Worm (Caenorhabditis elegans): ENCODE data around the gene nhr-84.
"Not testable (repeated sequence)": the region's sequence is repeated elsewhere in the genome, so short reads cannot be mapped to it uniquely, and the experiment has no call there.

nhr-84 gene

ce11 chrV:15870356-15870755, 9.1 kb downstream of the nhr-84 start, which contains the start of gene str-57:
Gene str-57, plus strand, starts transcription at chrV:15870656.
- no peak for TF ChIP-seq ztf-29 (GFP tag; IDR thresholded peaks at IDR 0.05)
- TF ChIP-seq tab-1 (GFP tag; IDR thresholded peaks at IDR 0.05), result no peak
- no peak for TF ChIP-seq med-1 (GFP tag; optimal IDR thresholded peaks at IDR 0.05; ENCODE audit: insufficient read depth)
- no peak for TF ChIP-seq klf-2 (GFP tag; conservative IDR thresholded peaks at IDR 0.05)
- TF ChIP-seq ref-1 (GFP tag; conservative IDR thresholded peaks at IDR 0.05), result no peak
- TF ChIP-seq flt-1 (GFP tag; IDR thresholded peaks at IDR 0.05), result no peak
- no peak for TF ChIP-seq cog-1 (tag; optimal IDR thresholded peaks at IDR 0.05)
- TF ChIP-seq T22C8.4 (GFP tag; IDR thresholded peaks at IDR 0.05), result no peak
- no peak for TF ChIP-seq ztf-23 (GFP tag; IDR thresholded peaks at IDR 0.05)

ce11 chrV:15867373-15867772, 12.0 kb downstream of the nhr-84 start, which contains the start of gene fbxa-197:
Gene fbxa-197, plus strand, starts transcription at chrV:15867673.
- TF ChIP-seq ztf-29 (GFP tag; IDR thresholded peaks at IDR 0.05), result no peak
- no peak for TF ChIP-seq ref-1 (GFP tag; conservative IDR thresholded peaks at IDR 0.05)
- no peak for TF ChIP-seq cog-1 (tag; optimal IDR thresholded peaks at IDR 0.05)
- no peak for TF ChIP-seq flt-1 (GFP tag; IDR thresholded peaks at IDR 0.05)
- no peak for TF ChIP-seq med-1 (GFP tag; optimal IDR thresholded peaks at IDR 0.05; ENCODE audit: insufficient read depth)
- TF ChIP-seq klf-2 (GFP tag; conservative IDR thresholded peaks at IDR 0.05), result no peak
- no peak for TF ChIP-seq tab-1 (GFP tag; IDR thresholded peaks at IDR 0.05)
- no peak for TF ChIP-seq T22C8.4 (GFP tag; IDR thresholded peaks at IDR 0.05)

- TF ChIP-seq klf-2 (GFP tag; conservative IDR thresholded peaks at IDR 0.05) (no peak), T22C8.4 (GFP tag; IDR thresholded peaks at IDR 0.05) (no peak), flt-1 (GFP tag; IDR thresholded peaks at IDR 0.05) (no peak), ref-1 (GFP tag; conservative IDR thresholded peaks at IDR 0.05) (no peak), cog-1 (tag; optimal IDR thresholded peaks at IDR 0.05) (no peak), tab-1 (GFP tag; IDR thresholded peaks at IDR 0.05) (no peak), ztf-23 (GFP tag; IDR thresholded peaks at IDR 0.05) (no peak), med-1 (GFP tag; optimal IDR thresholded peaks at IDR 0.05; ENCODE audit: insufficient read depth) (no peak), ztf-29 (GFP tag; IDR thresholded peaks at IDR 0.05) (no peak)
Measured at ce11 chrV:15865839-15866238, 13.6 kb downstream of the nhr-84 start, which contains the start of gene srh-293. Gene srh-293, plus strand, starts transcription at chrV:15866139.

DNA sequence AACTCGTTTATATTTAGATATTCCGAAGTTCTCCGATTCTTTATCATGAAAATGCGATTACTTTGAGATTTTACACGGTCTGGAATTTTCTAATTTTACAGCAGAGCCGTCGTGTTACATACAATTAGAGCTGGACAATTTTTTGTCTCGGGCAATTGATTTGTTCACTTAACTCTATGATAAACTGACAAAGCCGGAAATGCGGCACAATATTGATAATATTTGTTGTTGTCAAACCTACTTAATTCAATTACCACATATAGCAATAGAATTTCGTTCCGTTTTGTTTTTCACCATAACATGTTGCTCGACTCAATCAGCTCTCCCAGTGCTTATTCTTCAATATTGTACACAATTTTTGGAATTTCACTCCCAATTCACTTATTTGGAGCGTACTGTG, 16.4 kb downstream of the nhr-84 start, which contains the start of gene srh-299:
srh-299 (plus strand) TSS at position 301 of the 400 bp plus-strand sequence.
- TF ChIP-seq T22C8.4 (GFP tag; IDR thresholded peaks at IDR 0.05) (no peak), med-1 (GFP tag; optimal IDR thresholded peaks at IDR 0.05; ENCODE audit: insufficient read depth) (no peak), cog-1 (tag; optimal IDR thresholded peaks at IDR 0.05) (no peak)

- TF ChIP-seq T22C8.4 (GFP tag; IDR thresholded peaks at IDR 0.05) (no peak), klf-2 (GFP tag; conservative IDR thresholded peaks at IDR 0.05) (no peak), ztf-23 (GFP tag; IDR thresholded peaks at IDR 0.05) (no peak), tab-1 (GFP tag; IDR thresholded peaks at IDR 0.05) (no peak), ref-1 (GFP tag; conservative IDR thresholded peaks at IDR 0.05) (no peak), ztf-29 (GFP tag; IDR thresholded peaks at IDR 0.05) (no peak), cog-1 (tag; optimal IDR thresholded peaks at IDR 0.05) (no peak), flt-1 (GFP tag; IDR thresholded peaks at IDR 0.05) (no peak), med-1 (GFP tag; optimal IDR thresholded peaks at IDR 0.05; ENCODE audit: insufficient read depth) (no peak)
Measured at ce11 chrV:15862599-15862998, 16.8 kb downstream of the nhr-84 start, which contains the start of gene srz-12. Gene srz-12, minus strand, starts transcription at chrV:15862699.

ce11 chrV:15858292-15858691, 21.1 kb downstream of the nhr-84 start, which contains the start of gene srh-148:
Gene srh-148, minus strand, starts transcription at chrV:15858392.
- TF ChIP-seq med-1 (GFP tag; optimal IDR thresholded peaks at IDR 0.05; ENCODE audit: insufficient read depth) (no peak), T22C8.4 (GFP tag; IDR thresholded peaks at IDR 0.05) (no peak), ztf-23 (GFP tag; IDR thresholded peaks at IDR 0.05) (no peak), flt-1 (GFP tag; IDR thresholded peaks at IDR 0.05) (no peak), tab-1 (GFP tag; IDR thresholded peaks at IDR 0.05) (no peak), klf-2 (GFP tag; conservative IDR thresholded peaks at IDR 0.05) (no peak), cog-1 (tag; optimal IDR thresholded peaks at IDR 0.05) (no peak), ref-1 (GFP tag; conservative IDR thresholded peaks at IDR 0.05) (no peak), ztf-29 (GFP tag; IDR thresholded peaks at IDR 0.05) (no peak)

DNA sequence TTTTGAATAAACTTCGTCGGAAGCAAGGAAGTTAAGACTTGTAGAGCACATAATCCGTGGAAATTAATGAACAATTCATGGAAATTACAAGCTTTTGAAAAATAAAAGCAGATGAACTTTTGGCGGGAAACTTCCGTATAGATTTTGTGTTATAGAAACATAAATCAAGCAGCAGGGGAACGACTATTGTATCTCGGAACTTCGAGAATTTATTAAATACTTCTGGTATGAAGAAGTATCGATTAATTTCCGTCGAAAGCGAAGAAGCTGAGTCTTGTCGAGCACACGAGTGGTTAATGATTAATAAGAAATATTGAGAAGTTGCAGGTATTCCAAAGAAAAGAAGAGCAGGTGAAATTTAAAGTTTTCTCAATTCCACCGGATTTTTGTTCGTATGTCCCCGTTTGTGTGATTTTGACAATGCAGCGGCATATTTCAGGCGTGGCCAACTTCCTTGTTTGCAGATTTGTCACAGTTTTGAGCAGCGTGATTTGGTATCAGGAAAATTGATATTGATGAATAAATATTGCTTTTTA, 29.1 kb downstream of the nhr-84 start, which contains the start of gene srh-147:
srh-147 (minus strand) TSS at position 51 of the 536 bp plus-strand sequence.
- TF ChIP-seq T22C8.4 (GFP tag; IDR thresholded peaks at IDR 0.05); klf-2 (GFP tag; conservative IDR thresholded peaks at IDR 0.05); tab-1 (GFP tag; IDR thresholded peaks at IDR 0.05): not testable (repeated sequence)

DNA sequence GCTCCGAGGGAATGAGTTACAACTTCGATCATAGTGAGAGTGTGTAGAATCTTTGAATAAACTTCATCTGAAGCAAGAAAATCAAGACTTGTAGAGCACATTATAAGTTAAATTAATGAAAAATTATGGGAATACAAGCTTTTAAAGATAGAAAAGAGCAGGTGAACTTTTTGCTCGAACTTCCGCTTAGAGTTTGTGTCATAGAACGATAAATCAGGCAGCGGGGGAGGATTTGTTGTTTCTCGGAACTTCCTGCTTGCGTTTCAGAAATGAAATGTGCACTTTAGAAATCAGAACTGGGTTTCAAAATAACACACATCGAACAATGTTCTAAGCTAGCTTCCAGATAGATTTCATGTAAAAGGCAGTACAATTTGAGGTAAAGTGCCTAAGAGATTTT, 38.3 kb downstream of the nhr-84 start, which contains the start of gene srh-149:
srh-149 (minus strand) TSS at position 101 of the 400 bp plus-strand sequence.
- TF ChIP-seq ztf-23 (GFP tag; IDR thresholded peaks at IDR 0.05), result no peak
- no peak for TF ChIP-seq T22C8.4 (GFP tag; IDR thresholded peaks at IDR 0.05)
- TF ChIP-seq ref-1 (GFP tag; conservative IDR thresholded peaks at IDR 0.05), result no peak
- no peak for TF ChIP-seq med-1 (GFP tag; optimal IDR thresholded peaks at IDR 0.05; ENCODE audit: insufficient read depth)
- TF ChIP-seq klf-2 (GFP tag; conservative IDR thresholded peaks at IDR 0.05), result no peak
- no peak for TF ChIP-seq ztf-29 (GFP tag; IDR thresholded peaks at IDR 0.05)
- TF ChIP-seq flt-1 (GFP tag; IDR thresholded peaks at IDR 0.05), result no peak
- no peak for TF ChIP-seq tab-1 (GFP tag; IDR thresholded peaks at IDR 0.05)
- TF ChIP-seq cog-1 (tag; optimal IDR thresholded peaks at IDR 0.05), result no peak

DNA sequence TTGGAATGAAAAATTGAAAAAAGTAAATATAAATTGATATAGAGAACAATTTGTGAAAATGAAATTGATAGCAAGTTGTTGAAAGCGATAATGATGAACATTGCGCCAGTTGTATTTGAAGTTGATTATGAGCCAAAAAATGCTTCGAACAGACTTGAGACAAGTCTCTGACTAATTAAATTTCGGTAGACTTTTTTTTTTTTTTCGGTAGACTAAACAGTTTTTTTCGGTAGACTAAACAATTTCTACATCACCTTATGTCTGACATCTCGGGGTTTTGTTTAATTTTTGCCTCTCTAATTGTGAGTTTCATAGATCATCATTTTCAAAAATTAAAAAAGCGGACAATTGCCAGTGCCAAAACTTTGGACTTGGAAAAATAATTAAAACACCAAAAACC, 45.8 kb downstream of the nhr-84 start, which contains the start of gene srbc-54:
srbc-54 (minus strand) TSS at position 101 of the 400 bp plus-strand sequence.
- no peak for TF ChIP-seq tab-1 (GFP tag; IDR thresholded peaks at IDR 0.05)
- no peak for TF ChIP-seq klf-2 (GFP tag; conservative IDR thresholded peaks at IDR 0.05)
- no peak for TF ChIP-seq flt-1 (GFP tag; IDR thresholded peaks at IDR 0.05)
- TF ChIP-seq cog-1 (tag; optimal IDR thresholded peaks at IDR 0.05), result no peak
- TF ChIP-seq T22C8.4 (GFP tag; IDR thresholded peaks at IDR 0.05), result no peak
- TF ChIP-seq ztf-23 (GFP tag; IDR thresholded peaks at IDR 0.05), result no peak
- no peak for TF ChIP-seq ref-1 (GFP tag; conservative IDR thresholded peaks at IDR 0.05)
- TF ChIP-seq med-1 (GFP tag; optimal IDR thresholded peaks at IDR 0.05; ENCODE audit: insufficient read depth), result no peak
- no peak for TF ChIP-seq ztf-29 (GFP tag; IDR thresholded peaks at IDR 0.05)

Measured in whole organism, midembryonic.